Fruit fly (Drosophila melanogaster): Measurements from ENCODE around the gene CG18404.
A peak's percentile ranks its signal among the peaks of the same experiment; 100 is the strongest.

The CG18404 gene

DNA sequence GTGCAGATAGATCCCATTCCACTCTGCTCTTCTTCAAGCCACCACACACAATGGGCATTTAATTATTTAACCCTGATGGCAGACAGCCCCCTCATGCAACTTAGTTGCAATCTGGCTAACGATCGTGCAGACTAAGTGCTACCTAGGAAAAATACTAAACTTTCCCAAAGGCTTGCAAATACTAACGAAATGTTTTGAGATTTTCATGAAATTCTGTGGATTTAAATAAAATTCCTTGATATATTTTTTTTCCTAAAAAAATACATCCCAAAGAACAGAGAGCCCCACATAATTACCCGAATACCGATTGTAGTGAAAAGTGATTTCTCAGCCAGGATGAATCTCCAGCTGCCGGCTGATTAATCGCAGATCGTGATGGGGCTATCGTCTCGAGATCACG, 6.6 kb downstream of the CG18404 start (continued):
- no peak for TF ChIP-seq CG8632 (GFP tag; optimal IDR thresholded peaks at IDR 0.05)
- TF ChIP-seq CG3919 (GFP tag; optimal IDR thresholded peaks at IDR 0.05): peak; percentile 66
- TF ChIP-seq fd59A (GFP tag; optimal IDR thresholded peaks at IDR 0.05): peak; percentile 75
- peak; percentile 43 for TF ChIP-seq CG9139 (GFP tag; optimal IDR thresholded peaks at IDR 0.05)
- peak; percentile 35 for TF ChIP-seq net (GFP tag; optimal IDR thresholded peaks at IDR 0.05)
- TF ChIP-seq Lpt (GFP tag; optimal IDR thresholded peaks at IDR 0.05): no peak
- peak in 1 of 2 experiments; percentile 45 for TF ChIP-seq ss (GFP tag; optimal IDR thresholded peaks at IDR 0.05)
- peak; percentile 37 for TF ChIP-seq Sox14 (GFP tag; optimal IDR thresholded peaks at IDR 0.05)
- TF ChIP-seq pdm3 (GFP tag; optimal IDR thresholded peaks at IDR 0.05): peak; percentile 42
- TF ChIP-seq lz (GFP tag; optimal IDR thresholded peaks at IDR 0.05): no peak
- no peak for TF ChIP-seq cyc (GFP tag; optimal IDR thresholded peaks at IDR 0.05)
- TF ChIP-seq CG6163 (GFP tag; IDR thresholded peaks at IDR 0.05): peak; percentile 64
- TF ChIP-seq Ets96B (tag; optimal IDR thresholded peaks at IDR 0.05): peak; percentile 85
- TF ChIP-seq OdsH (GFP tag; optimal IDR thresholded peaks at IDR 0.05): peak; percentile 40
- TF ChIP-seq Hr4 (GFP tag; optimal IDR thresholded peaks at IDR 0.05): peak; percentile 21
- no peak for TF ChIP-seq fkh (GFP tag; optimal IDR thresholded peaks at IDR 0.05)
- TF ChIP-seq esn (GFP tag; optimal IDR thresholded peaks at IDR 0.05): no peak

DNA sequence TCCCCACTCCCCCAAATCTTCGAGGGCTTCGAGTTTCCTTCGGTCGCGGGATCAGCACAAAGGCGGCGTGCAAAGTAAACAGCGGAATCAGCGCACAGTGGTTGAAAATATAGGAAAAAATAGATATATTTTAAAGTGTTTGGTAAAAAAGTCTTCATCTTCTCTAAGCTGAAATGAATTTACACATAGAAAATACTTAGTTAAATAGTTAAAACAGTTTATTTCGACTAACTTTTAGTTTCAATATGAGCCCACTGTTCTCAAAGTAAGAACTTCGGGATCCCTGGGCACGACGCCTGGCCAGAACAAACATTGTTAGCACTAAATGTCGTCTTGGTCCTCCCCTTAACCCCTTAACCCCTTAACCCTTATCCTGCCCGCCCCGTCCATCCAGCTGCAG, 8.9 kb downstream of the CG18404 start:
- TF ChIP-seq CG8632 (GFP tag; optimal IDR thresholded peaks at IDR 0.05): peak; percentile 95
- peak; percentile 84 for TF ChIP-seq Ets21C (GFP tag; optimal IDR thresholded peaks at IDR 0.05)
- peak; percentile 86 to 88 for TF ChIP-seq salr (GFP tag; optimal IDR thresholded peaks at IDR 0.05)
- peak; percentile 89 for TF ChIP-seq Smox (GFP tag; optimal IDR thresholded peaks at IDR 0.05)
- TF ChIP-seq ss (GFP tag; optimal IDR thresholded peaks at IDR 0.05): peak; percentile 97 to 98
- TF ChIP-seq CG6808 (GFP tag; optimal IDR thresholded peaks at IDR 0.05): peak; percentile 98
- peak; percentile 96 for TF ChIP-seq CG3919 (GFP tag; optimal IDR thresholded peaks at IDR 0.05)
- peak; percentile 99 for TF ChIP-seq Ets96B (tag; optimal IDR thresholded peaks at IDR 0.05)
- TF ChIP-seq CG34406 (GFP tag; optimal IDR thresholded peaks at IDR 0.05): peak; percentile 93
- peak; percentile 65 for TF ChIP-seq Hr4 (GFP tag; optimal IDR thresholded peaks at IDR 0.05)
- peak; percentile 95 for TF ChIP-seq acj6 (GFP tag; optimal IDR thresholded peaks at IDR 0.05)
- no peak for TF ChIP-seq fkh (GFP tag; optimal IDR thresholded peaks at IDR 0.05)
- peak; percentile 93 for TF ChIP-seq OdsH (GFP tag; optimal IDR thresholded peaks at IDR 0.05)
- peak; percentile 89 for TF ChIP-seq CG11762 (GFP tag; optimal IDR thresholded peaks at IDR 0.05; ENCODE audit: insufficient read depth)
- peak; percentile 87 for TF ChIP-seq CG6854 (GFP tag; optimal IDR thresholded peaks at IDR 0.05)
- TF ChIP-seq Sox14 (GFP tag; optimal IDR thresholded peaks at IDR 0.05): peak; percentile 94
- TF ChIP-seq svp (GFP tag): peak; percentile 96
- peak; percentile 78 for TF ChIP-seq CG15336 (GFP tag; IDR thresholded peaks at IDR 0.05)
- TF ChIP-seq net (GFP tag; optimal IDR thresholded peaks at IDR 0.05): peak; percentile 92
- peak; percentile 67 for TF ChIP-seq Blimp-1 (GFP tag; optimal IDR thresholded peaks at IDR 0.05)
- TF ChIP-seq fd85E (GFP tag; optimal IDR thresholded peaks at IDR 0.05): peak; percentile 74
- TF ChIP-seq dsx (GFP tag; optimal IDR thresholded peaks at IDR 0.05; ENCODE audit: poor library complexity, severe bottlenecking): peak; percentile 99
- TF ChIP-seq CG10631 (GFP tag; optimal IDR thresholded peaks at IDR 0.05): peak; percentile 97
- TF ChIP-seq CG6792 (GFP tag; optimal IDR thresholded peaks at IDR 0.05): peak; percentile 94
- TF ChIP-seq CG1621 (tag; optimal IDR thresholded peaks at IDR 0.05): peak; percentile 96
- peak; percentile 58 for TF ChIP-seq CG4318 (GFP tag; optimal IDR thresholded peaks at IDR 0.05)
- peak; percentile 90 for TF ChIP-seq CG16779 (tag; optimal IDR thresholded peaks at IDR 0.05)
- no peak for TF ChIP-seq dac (GFP tag; optimal IDR thresholded peaks at IDR 0.05)
- TF ChIP-seq Hr39 (GFP tag; optimal IDR thresholded peaks at IDR 0.05): peak; percentile 86
- TF ChIP-seq vri (GFP tag; optimal IDR thresholded peaks at IDR 0.05): peak; percentile 91
- peak; percentile 91 for TF ChIP-seq Sox102F (GFP tag; optimal IDR thresholded peaks at IDR 0.05)
- TF ChIP-seq Gug (GFP tag; IDR thresholded peaks at IDR 0.05): peak; percentile 79
- peak; percentile 89 for TF ChIP-seq CG7368 (GFP tag; optimal IDR thresholded peaks at IDR 0.05)
- peak; percentile 89 for TF ChIP-seq cyc (GFP tag; optimal IDR thresholded peaks at IDR 0.05)
- peak; percentile 86 for TF ChIP-seq Lpt (GFP tag; optimal IDR thresholded peaks at IDR 0.05)
- TF ChIP-seq pdm3 (GFP tag; optimal IDR thresholded peaks at IDR 0.05): peak; percentile 90
- peak; percentile 96 for TF ChIP-seq CG6163 (GFP tag; IDR thresholded peaks at IDR 0.05)
- TF ChIP-seq achi (GFP tag; optimal IDR thresholded peaks at IDR 0.05): peak; percentile 96
- peak; percentile 94 for TF ChIP-seq Eip75B (GFP tag; optimal IDR thresholded peaks at IDR 0.05)
- TF ChIP-seq CG6276 (GFP tag; optimal IDR thresholded peaks at IDR 0.05): peak; percentile 11
- peak; percentile 82 for TF ChIP-seq Sox15 (GFP tag; optimal IDR thresholded peaks at IDR 0.05)
- peak; percentile 90 for TF ChIP-seq lz (GFP tag; optimal IDR thresholded peaks at IDR 0.05)
- TF ChIP-seq CG8319 (GFP tag; optimal IDR thresholded peaks at IDR 0.05): peak; percentile 85
- peak; percentile 98 for TF ChIP-seq spab (GFP tag; optimal IDR thresholded peaks at IDR 0.05)
